Worm (Caenorhabditis elegans) whole organism, midembryonic: ENCODE data around the gene F25E5.16.

Experiments used
- T22C8.4 ChIP-seq: fragments of 200-800 bp; sonication (Bioruptor generic); IDR thresholded peaks from 2 replicates; pipeline ENCODE4 v1.3.6; 2022; ENCODE audit warnings: missing genetic modification characterization, missing compliant biosample characterization
- cog-1 ChIP-seq: sonication (generic microtip); optimal IDR thresholded peaks from 2 replicates; lab custom pipeline; 2016; ENCODE audit warnings: missing genetic modification characterization, missing compliant biosample characterization
- flt-1 ChIP-seq: fragments of 200-800 bp; sonication (Bioruptor generic); IDR thresholded peaks from 2 replicates; pipeline ENCODE4 v1.3.6; 2022; ENCODE audit warnings: missing genetic modification characterization, missing compliant biosample characterization
- klf-2 ChIP-seq: fragments of 200-800 bp; sonication (Bioruptor generic); conservative IDR thresholded peaks from 2 replicates; pipeline ENCODE4 v1.3.6; 2022; ENCODE audit warnings: missing genetic modification reagents, missing genetic modification characterization, missing compliant biosample characterization
- med-1 ChIP-seq: sonication (generic microtip); optimal IDR thresholded peaks from 2 replicates; lab custom pipeline; 2017; ENCODE audit warnings: missing genetic modification characterization, mild to moderate bottlenecking, missing compliant biosample characterization, antibody characterized with exemption, missing genetic modification reagents; ENCODE audit not compliant: insufficient read depth
- ref-1 ChIP-seq: fragments of 200-800 bp; sonication (Bioruptor generic); conservative IDR thresholded peaks from 2 replicates; pipeline ENCODE4 v1.3.6; 2022; ENCODE audit warnings: missing genetic modification reagents, missing genetic modification characterization, missing compliant biosample characterization
- ztf-23 ChIP-seq: fragments of 200-800 bp; sonication (Bioruptor generic); IDR thresholded peaks from 2 replicates; pipeline ENCODE4 v1.3.6; 2022; ENCODE audit warnings: missing genetic modification reagents, missing genetic modification characterization, missing compliant biosample characterization
- ztf-29 ChIP-seq: fragments of 200-800 bp; sonication (Bioruptor generic); IDR thresholded peaks from 2 replicates; pipeline ENCODE4 v1.3.6; 2022; ENCODE audit warnings: missing genetic modification reagents, missing genetic modification characterization, missing compliant biosample characterization

DNA sequence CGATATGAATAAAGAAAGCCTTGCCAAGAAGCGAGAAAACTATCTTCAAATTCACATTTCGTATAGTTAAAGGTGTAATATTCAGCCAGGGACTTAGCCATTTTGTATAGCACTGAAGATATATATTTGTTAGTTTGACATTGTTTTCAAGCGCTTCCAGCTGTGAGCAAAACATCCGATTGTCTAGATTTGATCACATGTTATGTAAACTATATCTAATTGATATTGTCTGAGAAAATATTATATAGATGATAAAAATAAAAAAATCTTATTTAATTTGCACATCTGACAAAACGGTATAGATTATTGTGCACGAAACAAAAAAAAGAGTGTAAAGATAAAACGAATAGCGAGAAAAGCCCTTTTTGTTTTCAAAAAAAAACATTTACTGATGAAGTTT lies 26.6 kb downstream of the F25E5.16 start, which contains the start of gene srh-89:
- no peak for TF ChIP-seq T22C8.4
- no peak for TF ChIP-seq ztf-23 (GFP tag; lab: Robert Waterston, UW)
- no peak for TF ChIP-seq flt-1 (GFP tag; lab: Robert Waterston, UW)
- no peak for TF ChIP-seq klf-2
- TF ChIP-seq ref-1 (GFP tag; lab: Robert Waterston, UW): no peak
- TF ChIP-seq med-1: no peak
- TF ChIP-seq cog-1 (tag; lab: Kevin White, UChicago): no peak
- no peak for TF ChIP-seq ztf-29 (GFP tag; lab: Robert Waterston, UW)
